Fruit fly (Drosophila melanogaster) whole organism, embryonic: ENCODE data around the gene Lcp65Ae.

Experiments
- Adf1 ChIP-seq: fragments of 200-800 bp; sonication (Bioruptor generic); IDR thresholded peaks from 2 replicates; pipeline ENCODE4 v1.3.6; 2022; ENCODE audit warnings: missing biosample characterization, missing genetic modification characterization
- Bdp1 ChIP-seq: fragments of 200-800 bp; sonication (Bioruptor generic); optimal IDR thresholded peaks from 3 replicates; lab custom pipeline; 2016; ENCODE audit warnings: missing biosample characterization, missing genetic modification characterization
- CG10431 ChIP-seq: fragments of 200-800 bp; sonication (Bioruptor generic); optimal IDR thresholded peaks from 3 replicates; lab custom pipeline; 2018; ENCODE audit warnings: missing biosample characterization, mild to moderate bottlenecking, missing genetic modification characterization
- CG12071 ChIP-seq: fragments of 200-800 bp; sonication (Bioruptor generic); optimal IDR thresholded peaks from 3 replicates; lab custom pipeline; 2018; ENCODE audit warnings: missing biosample characterization, mild to moderate bottlenecking, missing genetic modification characterization
- CG13775 ChIP-seq: fragments of 200-800 bp; sonication (Bioruptor generic); optimal IDR thresholded peaks from 3 replicates; lab custom pipeline; 2017; ENCODE audit warnings: missing biosample characterization, mild to moderate bottlenecking, missing genetic modification characterization
- CG14050 ChIP-seq: fragments of 200-800 bp; sonication (Bioruptor generic); IDR thresholded peaks from 3 replicates; pipeline ENCODE4 v1.3.6; 2022; ENCODE audit warnings: missing biosample characterization, missing genetic modification characterization
- CG15073 ChIP-seq: fragments of 200-800 bp; sonication (Bioruptor generic); optimal IDR thresholded peaks from 2 replicates; lab custom pipeline; 2016; ENCODE audit warnings: missing biosample characterization, missing genetic modification characterization
- CG1792 ChIP-seq: fragments of 200-800 bp; sonication (Bioruptor generic); optimal IDR thresholded peaks from 2 replicates; lab custom pipeline; 2016; ENCODE audit warnings: missing biosample characterization, missing genetic modification characterization
- CG4328 ChIP-seq: fragments of 200-800 bp; sonication (Bioruptor generic); optimal IDR thresholded peaks from 3 replicates; lab custom pipeline; 2017; ENCODE audit warnings: missing biosample characterization, missing genetic modification reagents, missing genetic modification characterization
- CG5245 ChIP-seq: fragments of 200-800 bp; sonication (Bioruptor generic); optimal IDR thresholded peaks from 3 replicates; lab custom pipeline; 2016; ENCODE audit warnings: missing biosample characterization, missing genetic modification characterization
- CG6272 ChIP-seq: fragments of 200-800 bp; sonication (Bioruptor generic); IDR thresholded peaks from 2 replicates; pipeline ENCODE4 v1.3.6; 2022; ENCODE audit warnings: missing biosample characterization, missing genetic modification characterization
- CG7987 ChIP-seq: fragments of 200-800 bp; sonication (Bioruptor generic); optimal IDR thresholded peaks from 2 replicates; lab custom pipeline; 2018; ENCODE audit warnings: missing biosample characterization, mild to moderate bottlenecking, missing genetic modification characterization, moderate library complexity
- CrebB ChIP-seq: fragments of 200-800 bp; sonication (Bioruptor generic); optimal IDR thresholded peaks from 3 replicates; lab custom pipeline; 2018; ENCODE audit warnings: missing biosample characterization, mild to moderate bottlenecking, missing genetic modification characterization
- Doc2 ChIP-seq: fragments of 200-800 bp; sonication (Bioruptor generic); IDR thresholded peaks from 2 replicates; pipeline ENCODE4 v1.3.6; 2022; ENCODE audit warnings: missing biosample characterization, missing genetic modification characterization
- Drgx ChIP-seq: fragments of 200-800 bp; sonication (Bioruptor generic); IDR thresholded peaks from 2 replicates; pipeline ENCODE4 v1.3.6; 2022; ENCODE audit warnings: missing biosample characterization, missing genetic modification characterization
- Ets97D ChIP-seq: fragments of 200-800 bp; sonication (Bioruptor generic); optimal IDR thresholded peaks from 3 replicates; lab custom pipeline; 2016; ENCODE audit warnings: missing biosample characterization, missing genetic modification characterization
- HLH3B ChIP-seq: fragments of 200-800 bp; sonication (Bioruptor generic); IDR thresholded peaks from 2 replicates; pipeline ENCODE4 v1.3.6; 2022; ENCODE audit warnings: missing biosample characterization, missing genetic modification characterization
- HLH4C ChIP-seq: fragments of 200-800 bp; sonication (Bioruptor generic); IDR thresholded peaks from 3 replicates; pipeline ENCODE4 v1.3.6; 2022; ENCODE audit warnings: missing biosample characterization, missing genetic modification characterization; ENCODE audit not compliant: partially characterized antibody
- Kr ChIP-seq: fragments of 200-800 bp; sonication (Bioruptor generic); optimal IDR thresholded peaks from 2 replicates; lab custom pipeline; 2017; ENCODE audit warnings: missing biosample characterization, mild to moderate bottlenecking, missing genetic modification characterization
- Lim3 ChIP-seq: fragments of 200-800 bp; sonication (Bioruptor generic); IDR thresholded peaks from 2 replicates; pipeline ENCODE4 v1.3.6; 2022; ENCODE audit warnings: missing biosample characterization, missing genetic modification characterization
- Med ChIP-seq: fragments of 200-800 bp; sonication (Bioruptor generic); peaks from one replicate; lab custom pipeline; 2016; ENCODE audit warnings: missing biosample characterization, missing genetic modification characterization, mild to moderate bottlenecking, inconsistent platforms, moderate library complexity
- Nf-YC ChIP-seq: fragments of 200-800 bp; optimal IDR thresholded peaks from 3 replicates; lab custom pipeline; 2019; ENCODE audit warnings: missing biosample characterization, mild to moderate bottlenecking, missing genetic modification characterization, moderate library complexity
- Oaz ChIP-seq: fragments of 200-800 bp; sonication (Bioruptor generic); IDR thresholded peaks from 2 replicates; pipeline ENCODE4 v1.3.6; 2022; ENCODE audit warnings: missing biosample characterization, missing genetic modification characterization
- Poxn ChIP-seq: fragments of 200-800 bp; sonication (Bioruptor generic); IDR thresholded peaks from 2 replicates; pipeline ENCODE4 v1.3.6; 2022; ENCODE audit warnings: missing biosample characterization, missing genetic modification characterization
- Ravus ChIP-seq: fragments of 200-800 bp; sonication (Bioruptor generic); IDR thresholded peaks from 2 replicates; pipeline ENCODE4 v1.3.6; 2022; ENCODE audit warnings: missing biosample characterization, missing genetic modification characterization
- Sin3A ChIP-seq: fragments of >200 bp; optimal IDR thresholded peaks from 2 replicates; lab custom pipeline; 2018
- Stat92E ChIP-seq, 3 experiments: fragments of >200 bp in 2 of 3; fragments of 200-800 bp in 1 of 3; sonication (Bioruptor generic) in 1 of 3; optimal IDR thresholded peaks; 2 replicates each; lab custom pipeline; 2017 to 2019; ENCODE audit warnings: missing biosample characterization in 3 of 3, missing genetic modification characterization in 3 of 3, mild to moderate bottlenecking in 1 of 3, moderate library complexity in 1 of 3
- Tbp ChIP-seq: fragments of >200 bp; optimal IDR thresholded peaks from 2 replicates; lab custom pipeline; 2018; ENCODE audit warnings: missing biosample characterization, missing genetic modification characterization
- YL-1 ChIP-seq: fragments of 200-800 bp; sonication (Bioruptor generic); optimal IDR thresholded peaks from 3 replicates; lab custom pipeline; 2017; ENCODE audit warnings: missing biosample characterization, mild to moderate bottlenecking, missing genetic modification characterization
- ab ChIP-seq: fragments of 200-800 bp; sonication (Bioruptor generic); optimal IDR thresholded peaks from 2 replicates; lab custom pipeline; 2016; ENCODE audit warnings: missing biosample characterization, missing genetic modification characterization
- bbx ChIP-seq: fragments of 200-800 bp; sonication (Bioruptor generic); IDR thresholded peaks from 2 replicates; pipeline ENCODE4 v1.3.6; 2022; ENCODE audit warnings: missing biosample characterization, missing genetic modification characterization; ENCODE audit not compliant: partially characterized antibody
- chif ChIP-seq, 2 experiments: fragments of 200-800 bp; sonication (Bioruptor generic); optimal IDR thresholded peaks; 3 replicates each; lab custom pipeline; 2016; ENCODE audit warnings: missing biosample characterization in 2 of 2, missing genetic modification characterization in 2 of 2
- crc ChIP-seq: fragments of 200-800 bp; sonication (Bioruptor generic); optimal IDR thresholded peaks from 2 replicates; lab custom pipeline; 2016; ENCODE audit warnings: missing biosample characterization, missing genetic modification characterization
- croc ChIP-seq: fragments of 200-800 bp; sonication (Bioruptor generic); conservative IDR thresholded peaks from 3 replicates; pipeline ENCODE4 v1.3.6; 2022; ENCODE audit warnings: missing biosample characterization, missing genetic modification characterization
- crp ChIP-seq, 2 experiments: fragments of 200-800 bp; sonication (Bioruptor generic); optimal IDR thresholded peaks; 2 replicates in 1 of 2; 3 replicates in 1 of 2; lab custom pipeline; 2017; ENCODE audit warnings: missing biosample characterization in 2 of 2, missing genetic modification characterization in 2 of 2, mild to moderate bottlenecking in 1 of 2, moderate library complexity in 1 of 2
- dan ChIP-seq: fragments of 200-800 bp; sonication (Bioruptor generic); IDR thresholded peaks from 2 replicates; pipeline ENCODE4 v1.3.6; 2022; ENCODE audit warnings: missing biosample characterization, missing genetic modification characterization
- dati ChIP-seq: fragments of 200-800 bp; sonication (Bioruptor generic); IDR thresholded peaks from 2 replicates; pipeline ENCODE4 v1.3.6; 2022; ENCODE audit warnings: missing biosample characterization, missing genetic modification characterization
- dimm ChIP-seq: fragments of 200-800 bp; sonication (Bioruptor generic); IDR thresholded peaks from 2 replicates; pipeline ENCODE4 v1.3.6; 2022; ENCODE audit warnings: missing biosample characterization, missing genetic modification characterization
- en ChIP-seq: fragments of 200-800 bp; sonication (Bioruptor generic); optimal IDR thresholded peaks from 2 replicates; lab custom pipeline; 2016; ENCODE audit warnings: missing biosample characterization, missing genetic modification characterization
- ewg ChIP-seq: fragments of 200-800 bp; sonication (Bioruptor generic); optimal IDR thresholded peaks from 3 replicates; lab custom pipeline; 2017; ENCODE audit warnings: mild to moderate bottlenecking, missing biosample characterization, missing genetic modification reagents, missing genetic modification characterization
- fru ChIP-seq: fragments of >200 bp; optimal IDR thresholded peaks from 2 replicates; lab custom pipeline; 2017
- gcm ChIP-seq: fragments of 200-800 bp; sonication (Bioruptor generic); optimal IDR thresholded peaks from 2 replicates; lab custom pipeline; 2019; ENCODE audit warnings: missing biosample characterization, mild to moderate bottlenecking, missing genetic modification characterization, moderate library complexity
- gcm2 ChIP-seq: fragments of 200-800 bp; sonication (Bioruptor generic); optimal IDR thresholded peaks from 2 replicates; lab custom pipeline; 2016; ENCODE audit warnings: missing biosample characterization, missing genetic modification characterization
- jumu ChIP-seq: fragments of 200-800 bp; sonication (Bioruptor generic); optimal IDR thresholded peaks from 3 replicates; lab custom pipeline; 2016; ENCODE audit warnings: missing biosample characterization, missing genetic modification characterization
- lbe ChIP-seq: fragments of 200-800 bp; sonication (Bioruptor generic); optimal IDR thresholded peaks from 2 replicates; lab custom pipeline; 2016; ENCODE audit warnings: missing biosample characterization, mild to moderate bottlenecking, missing genetic modification characterization
- lmd ChIP-seq: fragments of 200-800 bp; sonication (Bioruptor generic); IDR thresholded peaks from 2 replicates; pipeline ENCODE4 v1.3.6; 2022; ENCODE audit warnings: missing biosample characterization, missing genetic modification characterization
- luna ChIP-seq: fragments of 200-800 bp; sonication (Bioruptor generic); optimal IDR thresholded peaks from 2 replicates; lab custom pipeline; 2016; ENCODE audit warnings: missing biosample characterization, missing genetic modification characterization
- nmo ChIP-seq: fragments of 200-800 bp; sonication (Bioruptor generic); optimal IDR thresholded peaks from 2 replicates; lab custom pipeline; 2018; ENCODE audit warnings: missing biosample characterization, mild to moderate bottlenecking, missing genetic modification characterization, moderate library complexity
- sens-2 ChIP-seq: fragments of 200-800 bp; sonication (Bioruptor generic); IDR thresholded peaks from 2 replicates; pipeline ENCODE4 v1.3.6; 2022; ENCODE audit warnings: missing biosample characterization, missing genetic modification characterization
- slou ChIP-seq: fragments of 200-800 bp; sonication (Bioruptor generic); optimal IDR thresholded peaks from 3 replicates; lab custom pipeline; 2016; ENCODE audit warnings: missing biosample characterization, missing genetic modification characterization
- ttk ChIP-seq: fragments of 200-800 bp; sonication (Bioruptor generic); IDR thresholded peaks from 2 replicates; pipeline ENCODE4 v2.1.2; 2022; ENCODE audit warnings: missing biosample characterization, missing genetic modification characterization
- tup ChIP-seq: fragments of 200-800 bp; sonication (Bioruptor generic); optimal IDR thresholded peaks from 2 replicates; lab custom pipeline; 2016; ENCODE audit warnings: missing biosample characterization, mild to moderate bottlenecking, missing genetic modification characterization, moderate library complexity

Lcp65Ae gene

dm6 chr3L:6157327-6158032 lies 19.6 kb upstream of the Lcp65Ae start, which contains the start of gene CG13297 (continued):
- TF ChIP-seq CrebB (tag; lab: Kevin White, UChicago) (no peak), Oaz (GFP tag; lab: Robert Waterston, UW) (no peak), Sin3A (no peak), ttk (peak; percentile 39; the same call in 1 of the 2 replicates), dimm (no peak), CG5245 (GFP tag; lab: Kevin White, UChicago) (no peak), CG7987 (no peak), Poxn (GFP tag; lab: Robert Waterston, UW) (no peak), gcm2 (GFP tag; lab: Kevin White, UChicago) (no peak), dati (no peak), CG6272 (GFP tag; lab: Robert Waterston, UW) (no peak), ewg (GFP tag; lab: Kevin White, UChicago) (peak; percentile 21), HLH4C (no peak), CG12071 (GFP tag; lab: Kevin White, UChicago) (no peak), Lim3 (GFP tag; lab: Robert Waterston, UW) (no peak), Stat92E (GFP tag; optimal IDR thresholded peaks at IDR 0.05; lab: Kevin White, UChicago) (no peak), CG15073 (no peak), nmo (GFP tag; lab: Kevin White, UChicago) (peak; percentile 66), CG10431 (GFP tag; lab: Kevin White, UChicago) (no peak), Ets97D (GFP tag; lab: Kevin White, UChicago) (no peak), jumu (no peak), croc (GFP tag; lab: Robert Waterston, UW) (peak; percentile 37; the same call in 2 of the 3 replicates), Kr (GFP tag; lab: Kevin White, UChicago) (no peak), crp (GFP tag; optimal IDR thresholded peaks at IDR 0.05; lab: Kevin White, UChicago) (no peak), slou (GFP tag; lab: Kevin White, UChicago) (no peak), lbe (no peak), CG13775 (no peak), Ravus (GFP tag; lab: Robert Waterston, UW) (no peak), Nf-YC (tag; lab: Kevin White, UChicago) (no peak), crc (GFP tag; lab: Kevin White, UChicago) (no peak), CG14050 (GFP tag; lab: Robert Waterston, UW) (no peak), en (GFP tag; lab: Kevin White, UChicago) (no peak), sens-2 (GFP tag; lab: Robert Waterston, UW) (no peak), bbx (no peak), luna (no peak), CG4328 (no peak), tup (GFP tag; lab: Kevin White, UChicago) (no peak), Med (GFP tag; lab: Kevin White, UChicago) (peak; percentile 1), dan (GFP tag; lab: Robert Waterston, UW) (no peak), lmd (GFP tag; lab: Robert Waterston, UW) (peak; percentile 50; the same call in 1 of the 2 replicates), CG1792 (no peak), HLH3B (peak; percentile 62), Tbp (no peak), ab (GFP tag; lab: Kevin White, UChicago) (no peak), gcm (GFP tag; lab: Kevin White, UChicago) (peak; percentile 32), chif (GFP tag; optimal IDR thresholded peaks at IDR 0.05; lab: Kevin White, UChicago) (peak in 1 of 2 experiments; percentile 8), Adf1 (GFP tag; lab: Robert Waterston, UW) (no peak), YL-1 (GFP tag; lab: Kevin White, UChicago) (no peak), Drgx (GFP tag; lab: Robert Waterston, UW) (peak; percentile 37; the same call in 1 of the 2 replicates), fru (no peak), Doc2 (GFP tag; lab: Robert Waterston, UW) (no peak), Bdp1 (GFP tag; lab: Kevin White, UChicago) (no peak)
